Fruit fly (Drosophila melanogaster) whole organism, embryonic: ENCODE results near the gene pod1.

Source experiments
- Ada2b ChIP-seq: fragments of 200-800 bp; sonication (Bioruptor generic); IDR thresholded peaks from 2 replicates; pipeline ENCODE4 v1.3.6; 2022; ENCODE audit warnings: missing biosample characterization, missing genetic modification characterization
- B-H1 ChIP-seq: fragments of 200-800 bp; sonication (Bioruptor generic); IDR thresholded peaks from 3 replicates; pipeline ENCODE4 v1.3.6; 2022; ENCODE audit warnings: missing biosample characterization, missing genetic modification characterization
- Bdp1 ChIP-seq: fragments of 200-800 bp; sonication (Bioruptor generic); optimal IDR thresholded peaks from 3 replicates; lab custom pipeline; 2016; ENCODE audit warnings: missing biosample characterization, missing genetic modification characterization
- CG11456 ChIP-seq: fragments of 200-800 bp; sonication (Bioruptor generic); IDR thresholded peaks from 3 replicates; pipeline ENCODE4 v1.3.6; 2022; ENCODE audit warnings: missing biosample characterization, missing genetic modification characterization
- CG11695 ChIP-seq: fragments of 200-800 bp; sonication (Bioruptor generic); IDR thresholded peaks from 3 replicates; pipeline ENCODE4 v1.3.6; 2022; ENCODE audit warnings: missing biosample characterization, missing genetic modification characterization
- CG14667 ChIP-seq: fragments of 200-800 bp; sonication (Bioruptor generic); IDR thresholded peaks from 2 replicates; pipeline ENCODE4 v1.3.6; 2022; ENCODE audit warnings: missing biosample characterization, missing genetic modification characterization
- CG14710 ChIP-seq: fragments of 200-800 bp; sonication (Bioruptor generic); optimal IDR thresholded peaks from 3 replicates; lab custom pipeline; 2019; ENCODE audit warnings: missing biosample characterization, mild to moderate bottlenecking, missing genetic modification characterization, moderate library complexity
- CG15601 ChIP-seq: fragments of 200-800 bp; sonication (Bioruptor generic); optimal IDR thresholded peaks from 3 replicates; lab custom pipeline; 2019; ENCODE audit warnings: missing biosample characterization, mild to moderate bottlenecking, missing genetic modification characterization, moderate library complexity
- CG17829 ChIP-seq: fragments of 200-800 bp; optimal IDR thresholded peaks from 2 replicates; lab custom pipeline; 2019; ENCODE audit warnings: missing biosample characterization, mild to moderate bottlenecking, missing genetic modification characterization, moderate library complexity
- CG17912 ChIP-seq: fragments of 200-800 bp; sonication (Bioruptor generic); optimal IDR thresholded peaks from 2 replicates; lab custom pipeline; 2018; ENCODE audit warnings: missing biosample characterization, mild to moderate bottlenecking, missing genetic modification characterization
- CG18599 ChIP-seq: fragments of 200-800 bp; sonication (Bioruptor generic); optimal IDR thresholded peaks from 3 replicates; lab custom pipeline; 2017; ENCODE audit warnings: missing biosample characterization, missing genetic modification characterization, mild to moderate bottlenecking, moderate library complexity, missing genetic modification reagents
- CG2116 ChIP-seq: fragments of 200-800 bp; sonication (Bioruptor generic); optimal IDR thresholded peaks from 3 replicates; lab custom pipeline; 2018; ENCODE audit warnings: missing biosample characterization, mild to moderate bottlenecking, missing genetic modification characterization
- CG30403 ChIP-seq: fragments of 200-800 bp; sonication (Bioruptor generic); optimal IDR thresholded peaks from 3 replicates; lab custom pipeline; 2016; ENCODE audit warnings: missing biosample characterization, missing genetic modification characterization
- CG30431 ChIP-seq: fragments of 200-800 bp; sonication (Bioruptor generic); optimal IDR thresholded peaks from 2 replicates; lab custom pipeline; 2017; ENCODE audit warnings: missing biosample characterization, missing genetic modification characterization
- CG7556 ChIP-seq: fragments of 200-800 bp; sonication (Bioruptor generic); optimal IDR thresholded peaks from 2 replicates; lab custom pipeline; 2017; ENCODE audit warnings: missing biosample characterization, mild to moderate bottlenecking, missing genetic modification characterization
- CG7963 ChIP-seq: fragments of 200-800 bp; sonication (Bioruptor generic); IDR thresholded peaks from 3 replicates; pipeline ENCODE4 v1.3.6; 2022; ENCODE audit warnings: missing biosample characterization, missing genetic modification characterization; ENCODE audit not compliant: partially characterized antibody
- CG8281 ChIP-seq: fragments of 200-800 bp; sonication (Bioruptor generic); optimal IDR thresholded peaks from 2 replicates; lab custom pipeline; 2018; ENCODE audit warnings: missing biosample characterization, mild to moderate bottlenecking, missing genetic modification characterization, moderate library complexity
- CG8944 ChIP-seq: fragments of 200-800 bp; sonication (Bioruptor generic); optimal IDR thresholded peaks from 3 replicates; lab custom pipeline; 2016; ENCODE audit warnings: missing biosample characterization, missing genetic modification characterization
- CG9932 ChIP-seq: fragments of 200-800 bp; sonication (Bioruptor generic); IDR thresholded peaks from 2 replicates; pipeline ENCODE4 v1.3.6; 2022; ENCODE audit warnings: missing biosample characterization, missing genetic modification characterization
- Deaf1 ChIP-seq: fragments of 200-800 bp; optimal IDR thresholded peaks from 3 replicates; lab custom pipeline; 2019; ENCODE audit warnings: missing biosample characterization, mild to moderate bottlenecking, missing genetic modification characterization, moderate library complexity
- Dip3 ChIP-seq: fragments of 200-800 bp; sonication (Bioruptor generic); optimal IDR thresholded peaks from 3 replicates; lab custom pipeline; 2016; ENCODE audit warnings: missing biosample characterization, missing genetic modification characterization
- Doc2 ChIP-seq: fragments of 200-800 bp; sonication (Bioruptor generic); IDR thresholded peaks from 2 replicates; pipeline ENCODE4 v1.3.6; 2022; ENCODE audit warnings: missing biosample characterization, missing genetic modification characterization
- E2f1 ChIP-seq: fragments of 200-800 bp; sonication (Bioruptor generic); IDR thresholded peaks from 2 replicates; pipeline ENCODE4 v1.3.6; 2022; ENCODE audit warnings: missing biosample characterization, missing genetic modification characterization
- Ets65A ChIP-seq: fragments of 200-800 bp; sonication (Bioruptor generic); peaks from one replicate; lab custom pipeline; 2016; ENCODE audit warnings: missing biosample characterization, missing genetic modification characterization
- HmgZ ChIP-seq: fragments of 200-800 bp; sonication (Bioruptor generic); optimal IDR thresholded peaks from 2 replicates; lab custom pipeline; 2018; ENCODE audit warnings: missing biosample characterization, mild to moderate bottlenecking, missing genetic modification characterization
- Lhr ChIP-seq: fragments of 200-800 bp; sonication (Bioruptor generic); optimal IDR thresholded peaks from 3 replicates; lab custom pipeline; 2017; ENCODE audit warnings: mild to moderate bottlenecking, missing biosample characterization, missing genetic modification reagents, missing genetic modification characterization
- Mad ChIP-seq: fragments of 200-800 bp; sonication (Bioruptor generic); optimal IDR thresholded peaks from 2 replicates; lab custom pipeline; 2016; ENCODE audit warnings: missing biosample characterization, missing genetic modification characterization
- NFAT ChIP-seq: fragments of 200-800 bp; sonication (Bioruptor generic); IDR thresholded peaks from 2 replicates; pipeline ENCODE4 v1.3.6; 2022; ENCODE audit warnings: missing biosample characterization, missing genetic modification characterization
- Oli ChIP-seq: fragments of 200-800 bp; sonication (Bioruptor generic); optimal IDR thresholded peaks from 2 replicates; lab custom pipeline; 2018; ENCODE audit warnings: missing biosample characterization, mild to moderate bottlenecking, missing genetic modification characterization, moderate library complexity
- Poxn ChIP-seq: fragments of 200-800 bp; sonication (Bioruptor generic); IDR thresholded peaks from 2 replicates; pipeline ENCODE4 v1.3.6; 2022; ENCODE audit warnings: missing biosample characterization, missing genetic modification characterization
- Ptx1 ChIP-seq: fragments of 200-800 bp; sonication (Bioruptor generic); IDR thresholded peaks from 2 replicates; pipeline ENCODE4 v1.3.6; 2022; ENCODE audit warnings: missing biosample characterization, missing genetic modification characterization
- Scr ChIP-seq: fragments of 200-800 bp; sonication (Bioruptor generic); IDR thresholded peaks from 2 replicates; pipeline ENCODE4 v1.3.6; 2022; ENCODE audit warnings: missing biosample characterization, missing genetic modification characterization; ENCODE audit not compliant: partially characterized antibody
- Sox100B ChIP-seq: fragments of 200-800 bp; sonication (Bioruptor generic); optimal IDR thresholded peaks from 3 replicates; lab custom pipeline; 2018; ENCODE audit warnings: missing biosample characterization, mild to moderate bottlenecking, missing genetic modification characterization
- Sox102F ChIP-seq: fragments of 200-800 bp; sonication (Bioruptor generic); optimal IDR thresholded peaks from 2 replicates; lab custom pipeline; 2018; ENCODE audit warnings: missing biosample characterization, mild to moderate bottlenecking, missing genetic modification characterization, moderate library complexity
- ash1 ChIP-seq: fragments of 200-800 bp; sonication (Bioruptor generic); optimal IDR thresholded peaks from 2 replicates; lab custom pipeline; 2018; ENCODE audit warnings: missing biosample characterization, mild to moderate bottlenecking, missing genetic modification characterization
- az2 ChIP-seq: fragments of 200-800 bp; sonication (Bioruptor generic); optimal IDR thresholded peaks from 3 replicates; lab custom pipeline; 2016; ENCODE audit warnings: missing biosample characterization, missing genetic modification characterization
- btn ChIP-seq: fragments of 200-800 bp; sonication (Bioruptor generic); optimal IDR thresholded peaks from 2 replicates; lab custom pipeline; 2016; ENCODE audit warnings: missing biosample characterization, missing genetic modification characterization
- corto ChIP-seq: fragments of 200-800 bp; sonication (Bioruptor generic); optimal IDR thresholded peaks from 2 replicates; lab custom pipeline; 2016; ENCODE audit warnings: missing biosample characterization, mild to moderate bottlenecking, missing genetic modification characterization, moderate library complexity
- cwo ChIP-seq: fragments of 200-800 bp; sonication (Bioruptor generic); optimal IDR thresholded peaks from 3 replicates; lab custom pipeline; 2017; ENCODE audit warnings: missing biosample characterization, missing genetic modification characterization, mild to moderate bottlenecking, moderate library complexity, missing genetic modification reagents
- en ChIP-seq: fragments of 200-800 bp; sonication (Bioruptor generic); optimal IDR thresholded peaks from 2 replicates; lab custom pipeline; 2016; ENCODE audit warnings: missing biosample characterization, missing genetic modification characterization
- fd96Cb ChIP-seq: fragments of 200-800 bp; sonication (Bioruptor generic); optimal IDR thresholded peaks from 2 replicates; lab custom pipeline; 2018; ENCODE audit warnings: missing biosample characterization, mild to moderate bottlenecking, missing genetic modification characterization, moderate library complexity
- gce ChIP-seq: fragments of 200-800 bp; sonication (Bioruptor generic); IDR thresholded peaks from 3 replicates; pipeline ENCODE4 v1.3.6; 2022; ENCODE audit warnings: missing biosample characterization, missing genetic modification characterization
- h ChIP-seq: fragments of >200 bp; optimal IDR thresholded peaks from 2 replicates; lab custom pipeline; 2017
- insv ChIP-seq, 2 experiments: fragments of 200-800 bp; sonication (Bioruptor generic); optimal IDR thresholded peaks; 3 replicates each; lab custom pipeline; 2016 to 2018; ENCODE audit warnings: missing biosample characterization in 2 of 2, missing genetic modification characterization in 2 of 2
- mirr ChIP-seq: fragments of 200-800 bp; sonication (Bioruptor generic); optimal IDR thresholded peaks from 3 replicates; lab custom pipeline; 2018; ENCODE audit warnings: missing biosample characterization, mild to moderate bottlenecking, missing genetic modification characterization
- onecut ChIP-seq: fragments of 200-800 bp; sonication (Bioruptor generic); IDR thresholded peaks from 2 replicates; pipeline ENCODE4 v1.3.6; 2022; ENCODE audit warnings: missing biosample characterization, missing genetic modification characterization
- pita ChIP-seq: fragments of 200-800 bp; sonication (Bioruptor generic); optimal IDR thresholded peaks from 2 replicates; lab custom pipeline; 2017; ENCODE audit warnings: missing biosample characterization, mild to moderate bottlenecking, missing genetic modification characterization
- prd ChIP-seq, 3 experiments: fragments of >200 bp in 2 of 3; fragments of 200-800 bp in 1 of 3; sonication (Bioruptor generic) in 1 of 3; optimal IDR thresholded peaks in 2 of 3; IDR thresholded peaks in 1 of 3; 2 replicates in 2 of 3; 3 replicates in 1 of 3; pipeline versions ENCODE4 v1.3.6 to Lab custom; 2017 to 2022; ENCODE audit warnings: missing biosample characterization in 1 of 3, missing genetic modification characterization in 1 of 3
- run ChIP-seq: fragments of 200-800 bp; sonication (Bioruptor generic); optimal IDR thresholded peaks from 3 replicates; lab custom pipeline; 2018; ENCODE audit warnings: missing biosample characterization, mild to moderate bottlenecking, missing genetic modification characterization

Gene pod1

dm6 chrX:6855366-6856200, 52.1 kb downstream of the pod1 start (continued):
- TF ChIP-seq CG7556 (GFP tag; lab: Kevin White, UChicago), result peak; percentile 94
- TF ChIP-seq Sox102F (GFP tag; lab: Kevin White, UChicago), result peak; percentile 96
- TF ChIP-seq E2f1 (GFP tag; lab: Robert Waterston, UW), result peak; percentile 52
- TF ChIP-seq az2 (GFP tag; lab: Kevin White, UChicago), result peak; percentile 90
- TF ChIP-seq CG8281 (tag; lab: Kevin White, UChicago), result peak; percentile 87
- TF ChIP-seq CG11695 (GFP tag; lab: Robert Waterston, UW), result peak; percentile 88
- TF ChIP-seq Bdp1 (GFP tag; lab: Kevin White, UChicago), result peak; percentile 79
- no peak for TF ChIP-seq prd (optimal IDR thresholded peaks at IDR 0.05; lab: Kevin White, UChicago)
- TF ChIP-seq prd (GFP tag; IDR thresholded peaks at IDR 0.05; lab: Robert Waterston, UW), result peak; percentile 55; the same call in 1 of the 3 replicates
- peak; percentile 62 for TF ChIP-seq cwo (GFP tag; lab: Kevin White, UChicago)
- TF ChIP-seq Oli (tag; lab: Kevin White, UChicago), result peak; percentile 96
- TF ChIP-seq CG9932 (GFP tag; lab: Robert Waterston, UW), result no peak
- TF ChIP-seq Ada2b, result peak; percentile 53
- TF ChIP-seq CG30403 (GFP tag; lab: Kevin White, UChicago), result peak; percentile 94
- peak; percentile 92 for TF ChIP-seq CG15601 (tag; lab: Kevin White, UChicago)
- peak in 1 of 2 experiments; percentile 26 for TF ChIP-seq insv (GFP tag; optimal IDR thresholded peaks at IDR 0.05; lab: Kevin White, UChicago)
- TF ChIP-seq CG14710 (tag; lab: Kevin White, UChicago), result peak; percentile 76
- TF ChIP-seq run, result peak; percentile 88
- peak; percentile 68 for TF ChIP-seq corto
- TF ChIP-seq en (GFP tag; lab: Kevin White, UChicago), result peak; percentile 77
- TF ChIP-seq gce, result peak; percentile 33; the same call in 1 of the 3 replicates
- TF ChIP-seq btn, result peak; percentile 14
- TF ChIP-seq onecut (GFP tag; lab: Robert Waterston, UW), result peak; percentile 82
- TF ChIP-seq CG2116 (GFP tag; lab: Kevin White, UChicago), result peak; percentile 56
- peak; percentile 76 for TF ChIP-seq CG17912 (GFP tag; lab: Kevin White, UChicago)
- peak; percentile 97 for TF ChIP-seq Ets65A (GFP tag; lab: Kevin White, UChicago)
- no peak for TF ChIP-seq pita (GFP tag; lab: Kevin White, UChicago)
- peak; percentile 51 for TF ChIP-seq CG14667 (GFP tag; lab: Robert Waterston, UW)
- TF ChIP-seq Scr (GFP tag; lab: Robert Waterston, UW), result no peak
- no peak for TF ChIP-seq NFAT (GFP tag; lab: Robert Waterston, UW)
- TF ChIP-seq fd96Cb (tag; lab: Kevin White, UChicago), result peak; percentile 84
- TF ChIP-seq CG8944, result peak; percentile 67
- TF ChIP-seq CG11456 (GFP tag; lab: Robert Waterston, UW), result 0 out of 3 replicates have a peak, but pooled peaks have one; percentile 55
- peak; percentile 77 for TF ChIP-seq CG30431 (GFP tag; lab: Kevin White, UChicago)
- peak; percentile 79 for TF ChIP-seq Ptx1 (GFP tag; lab: Robert Waterston, UW)
- no peak for TF ChIP-seq Doc2 (GFP tag; lab: Robert Waterston, UW)
- TF ChIP-seq ash1, result peak; percentile 84
- TF ChIP-seq mirr, result peak; percentile 35
- peak; percentile 81 for TF ChIP-seq Lhr (GFP tag; lab: Kevin White, UChicago)
- peak; percentile 56 for TF ChIP-seq B-H1
- TF ChIP-seq Poxn (GFP tag; lab: Robert Waterston, UW), result no peak
- peak; percentile 26 for TF ChIP-seq Deaf1 (tag; lab: Kevin White, UChicago)
- TF ChIP-seq CG18599, result peak; percentile 50
- TF ChIP-seq CG17829 (tag; lab: Kevin White, UChicago), result peak; percentile 83
- peak; percentile 90 for TF ChIP-seq Sox100B
- TF ChIP-seq HmgZ, result peak; percentile 83
- TF ChIP-seq Mad (GFP tag; lab: Kevin White, UChicago), result peak; percentile 75
- no peak for TF ChIP-seq CG7963 (GFP tag; lab: Robert Waterston, UW)
- no peak for TF ChIP-seq h
- TF ChIP-seq Dip3 (GFP tag; lab: Kevin White, UChicago), result peak; percentile 18
